Worm (Caenorhabditis elegans) whole organism, midembryonic: Measurements from ENCODE around the gene Y44A6D.6.

Source experiments
- flt-1 ChIP-seq: fragments of 200-800 bp; sonication (Bioruptor generic); IDR thresholded peaks from 2 replicates; pipeline ENCODE4 v1.3.6; 2022; ENCODE audit warnings: missing genetic modification characterization, missing compliant biosample characterization
- ref-1 ChIP-seq: fragments of 200-800 bp; sonication (Bioruptor generic); conservative IDR thresholded peaks from 2 replicates; pipeline ENCODE4 v1.3.6; 2022; ENCODE audit warnings: missing genetic modification reagents, missing genetic modification characterization, missing compliant biosample characterization

- no peak for TF ChIP-seq flt-1
- no peak for TF ChIP-seq ref-1 (GFP tag; lab: Robert Waterston, UW)
Observed at ce11 chrV:20847743-20848229, 40.6 kb downstream of the Y44A6D.6 start.
